Worm (Caenorhabditis elegans) whole organism, early embryonic: ENCODE data around the gene dnj-16.

Experiments
- B0310.2 ChIP-seq: sonication (generic microtip); optimal IDR thresholded peaks from 2 replicates; lab custom pipeline; 2016; ENCODE audit warnings: mild to moderate bottlenecking, missing genetic modification characterization, missing compliant biosample characterization
- F13C5.2 ChIP-seq: sonication (generic microtip); optimal IDR thresholded peaks from 2 replicates; lab custom pipeline; 2017; ENCODE audit warnings: mild to moderate bottlenecking, missing genetic modification characterization, inconsistent platforms, missing compliant biosample characterization
- aly-1 ChIP-seq: sonication (generic microtip); optimal IDR thresholded peaks from 2 replicates; lab custom pipeline; 2016; ENCODE audit warnings: missing genetic modification characterization, missing compliant biosample characterization
- ama-1 ChIP-seq: fragments of 150-350 bp; optimal IDR thresholded peaks from 2 replicates; lab custom pipeline; 2014
- ceh-13 ChIP-seq: fragments of 200-800 bp; sonication (Bioruptor generic); optimal IDR thresholded peaks from 2 replicates; lab custom pipeline; 2018; ENCODE audit warnings: mild to moderate bottlenecking, missing genetic modification characterization, missing compliant biosample characterization
- ceh-36 ChIP-seq: sonication (generic microtip); optimal IDR thresholded peaks from 2 replicates; lab custom pipeline; 2016; ENCODE audit warnings: missing genetic modification characterization, inconsistent platforms, missing compliant biosample characterization
- ets-7 ChIP-seq: sonication (generic microtip); optimal IDR thresholded peaks from 2 replicates; lab custom pipeline; 2016; ENCODE audit warnings: missing genotype, missing genetic modification characterization, missing compliant biosample characterization
- flt-1 ChIP-seq: fragments of 200-800 bp; sonication (Bioruptor generic); IDR thresholded peaks from 2 replicates; pipeline ENCODE4 v1.3.6; 2022; ENCODE audit warnings: missing genetic modification characterization, missing compliant biosample characterization
- hmbx-1 ChIP-seq: sonication (generic microtip); optimal IDR thresholded peaks from 2 replicates; lab custom pipeline; 2016; ENCODE audit warnings: mild to moderate bottlenecking, missing genetic modification characterization, missing compliant biosample characterization
- hmg-4 ChIP-seq: fragments of 200-800 bp; sonication (Bioruptor generic); optimal IDR thresholded peaks from 2 replicates; lab custom pipeline; 2018; ENCODE audit warnings: mild to moderate bottlenecking, missing genetic modification characterization, missing compliant biosample characterization
- hnd-1 ChIP-seq: sonication (generic microtip); optimal IDR thresholded peaks from 2 replicates; lab custom pipeline; 2016; ENCODE audit warnings: missing genetic modification characterization, missing compliant biosample characterization
- pes-1 ChIP-seq: fragments of 200-800 bp; sonication (Bioruptor generic); IDR thresholded peaks from 2 replicates; pipeline ENCODE4 v1.3.6; 2022; ENCODE audit warnings: missing genetic modification reagents, missing genetic modification characterization, missing compliant biosample characterization
- scrt-1 ChIP-seq: fragments of 200-800 bp; sonication (Bioruptor generic); IDR thresholded peaks from 2 replicates; pipeline ENCODE4 v1.3.6; 2022; ENCODE audit warnings: missing genetic modification characterization, missing compliant biosample characterization
- sea-1 ChIP-seq: fragments of 200-800 bp; sonication (Bioruptor generic); conservative IDR thresholded peaks from 2 replicates; pipeline ENCODE4 v1.3.6; 2022; ENCODE audit warnings: missing genetic modification characterization, missing compliant biosample characterization
- tbx-11 ChIP-seq: fragments of 200-800 bp; sonication (Bioruptor generic); IDR thresholded peaks from 2 replicates; pipeline ENCODE4 v1.3.6; 2022; ENCODE audit warnings: missing genetic modification characterization, missing compliant biosample characterization
- tbx-37 ChIP-seq: fragments of 200-800 bp; sonication (Bioruptor generic); conservative IDR thresholded peaks from 2 replicates; pipeline ENCODE4 v1.3.6; 2022; ENCODE audit warnings: missing genetic modification reagents, missing genetic modification characterization, missing compliant biosample characterization
- tra-4 ChIP-seq: sonication (generic microtip); optimal IDR thresholded peaks from 2 replicates; lab custom pipeline; 2017; ENCODE audit warnings: missing genetic modification characterization, missing compliant biosample characterization

dnj-16 gene

DNA sequence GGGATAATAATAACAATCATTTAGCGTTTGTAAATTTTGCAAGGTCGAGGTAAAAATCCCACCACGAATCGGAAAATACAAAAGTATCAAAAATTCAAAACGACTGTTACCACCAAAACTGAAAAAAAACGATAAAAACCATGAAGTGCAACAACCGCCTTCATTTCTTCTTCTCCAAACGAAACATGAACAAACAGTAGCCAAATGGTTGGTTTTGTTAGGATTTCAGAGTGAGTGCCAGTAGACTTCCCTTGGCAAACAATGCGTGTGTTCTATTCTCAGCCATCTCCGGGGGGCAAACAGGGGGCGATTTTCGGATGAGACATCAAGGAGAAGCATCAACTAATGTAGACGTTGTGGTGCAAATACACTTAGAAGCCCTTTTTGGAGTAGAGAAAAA, 33.8 kb downstream of the dnj-16 start:
- no peak for TF ChIP-seq sea-1

DNA sequence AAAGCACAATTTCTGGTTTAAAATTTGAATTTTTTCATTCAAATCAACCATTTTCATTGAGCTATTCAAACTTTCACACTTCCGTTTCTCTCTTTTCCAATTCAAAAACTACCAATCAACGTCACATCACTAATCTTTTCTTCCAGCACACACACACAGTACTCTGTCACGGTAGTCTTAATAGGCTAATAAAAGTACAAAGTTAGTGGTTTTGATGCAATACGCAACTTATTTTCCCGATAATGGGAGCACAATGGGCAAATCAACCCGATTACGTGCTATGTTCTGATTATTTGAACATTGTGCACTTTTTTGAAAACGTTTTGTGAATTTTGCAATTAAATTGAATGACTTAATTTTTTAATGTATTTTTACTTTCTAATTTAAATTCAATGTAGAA, 36.4 kb downstream of the dnj-16 start:
- TF ChIP-seq ama-1 (lab: Kevin White, UChicago), result no peak
- no peak for TF ChIP-seq pes-1 (GFP tag; lab: Robert Waterston, UW)
- no peak for TF ChIP-seq ets-7 (tag; lab: Kevin White, UChicago)
- no peak for TF ChIP-seq tbx-37 (GFP tag; lab: Robert Waterston, UW)
- TF ChIP-seq ceh-13, result no peak
- TF ChIP-seq aly-1 (tag; lab: Kevin White, UChicago), result no peak
- TF ChIP-seq hmg-4 (GFP tag; lab: Kevin White, UChicago), result no peak
- TF ChIP-seq F13C5.2 (tag; lab: Kevin White, UChicago), result no peak
- TF ChIP-seq hnd-1 (tag; lab: Kevin White, UChicago), result no peak
- TF ChIP-seq tbx-11, result no peak
- TF ChIP-seq tra-4 (tag; lab: Kevin White, UChicago), result no peak
- TF ChIP-seq scrt-1 (GFP tag; lab: Robert Waterston, UW), result no peak

DNA sequence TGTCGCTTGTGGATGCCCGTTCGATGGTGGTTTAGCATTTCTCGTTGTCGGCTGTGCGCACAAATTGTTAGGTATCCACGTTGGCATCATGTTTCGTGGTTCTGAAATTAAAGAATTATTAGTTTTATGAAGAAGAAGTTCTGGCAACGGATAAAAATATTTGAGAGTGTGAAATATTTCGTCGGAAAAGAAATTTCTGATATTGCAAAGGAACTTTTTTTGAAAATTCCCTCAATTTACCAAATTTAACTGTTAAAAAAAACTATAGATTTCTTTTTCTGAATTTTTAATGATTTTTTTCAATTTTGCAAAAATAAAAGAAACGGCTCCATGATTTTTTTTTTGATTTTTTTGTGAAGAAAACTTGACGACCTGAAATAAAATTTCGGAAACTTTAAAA, 37.1 kb downstream of the dnj-16 start, which contains the start of gene mpk-1:
TSS of gene mpk-1 (minus strand) at position 101 of the 400 bp plus-strand sequence.
- no peak for TF ChIP-seq aly-1 (tag; lab: Kevin White, UChicago)
- TF ChIP-seq tbx-37 (GFP tag; lab: Robert Waterston, UW), result no peak

DNA sequence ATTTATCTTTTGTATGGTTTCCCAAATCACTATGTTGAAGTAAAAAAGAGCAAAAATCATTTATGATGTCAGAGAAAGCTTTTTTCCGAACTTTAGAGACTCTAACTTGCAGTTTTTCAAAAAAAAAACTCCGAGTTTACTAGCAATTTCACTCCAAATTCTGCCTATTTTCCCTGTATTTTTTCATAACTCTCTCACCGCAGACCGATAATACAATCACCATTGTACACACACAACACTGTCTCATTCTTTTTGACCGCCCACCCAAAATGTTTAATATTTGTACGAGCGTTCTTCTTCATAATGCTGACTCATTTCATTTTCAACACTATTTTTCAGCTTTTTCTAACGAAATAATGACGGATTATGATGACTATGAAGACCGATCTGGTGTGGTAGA, 37.9 kb downstream of the dnj-16 start, which contains the start of gene F43C1.5:
TSS of gene F43C1.5 (plus strand) at position 301 of the 400 bp plus-strand sequence.
- TF ChIP-seq ceh-13 (no peak), hmbx-1 (tag; lab: Kevin White, UChicago) (no peak), ceh-36 (tag; lab: Kevin White, UChicago) (no peak), aly-1 (tag; lab: Kevin White, UChicago) (no peak)

DNA sequence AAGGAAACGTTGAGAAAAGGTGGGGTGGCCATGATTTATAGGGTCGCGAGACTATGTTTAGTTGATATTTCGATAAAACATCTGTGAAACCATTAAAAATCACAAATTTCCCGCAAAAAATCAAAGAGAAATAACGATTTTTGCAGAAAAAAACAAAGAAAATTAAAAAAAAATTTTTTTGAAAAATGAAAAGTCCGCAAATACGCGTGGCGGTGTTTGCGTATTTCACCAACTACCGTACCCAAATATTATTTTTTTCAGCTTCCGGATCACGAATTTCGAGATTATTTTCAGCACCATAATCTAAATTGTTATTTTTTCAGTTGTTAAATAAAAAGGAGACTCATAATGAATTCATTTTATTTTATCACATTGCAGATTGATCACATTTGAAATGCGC, 39.2 kb downstream of the dnj-16 start:
- TF ChIP-seq sea-1, result no peak
- TF ChIP-seq tra-4 (tag; lab: Kevin White, UChicago), result no peak
- TF ChIP-seq ets-7 (tag; lab: Kevin White, UChicago), result no peak
- TF ChIP-seq pes-1 (GFP tag; lab: Robert Waterston, UW), result no peak
- TF ChIP-seq ceh-36 (tag; lab: Kevin White, UChicago), result no peak

DNA sequence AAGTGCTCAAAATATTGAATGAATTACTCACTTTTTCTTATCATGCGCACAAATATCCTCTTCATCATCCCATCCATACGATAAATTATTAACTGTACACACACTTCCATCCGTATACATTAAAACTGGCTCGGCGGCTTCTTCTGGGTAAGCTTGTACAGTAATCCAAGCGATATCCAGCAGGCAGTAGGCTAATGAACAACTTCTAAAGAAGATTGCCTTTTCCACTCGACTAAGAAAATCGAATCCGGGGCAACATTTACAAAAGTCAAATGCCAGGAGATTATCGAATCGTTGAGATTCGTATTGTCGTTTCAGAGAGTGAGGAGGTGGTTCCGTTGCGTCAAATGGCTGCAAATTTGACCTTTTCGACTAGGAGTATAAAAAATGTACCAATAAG, 40.4 kb downstream of the dnj-16 start:
- TF ChIP-seq ceh-36 (tag; lab: Kevin White, UChicago) (no peak), hmg-4 (GFP tag; lab: Kevin White, UChicago) (no peak), tbx-37 (GFP tag; lab: Robert Waterston, UW) (no peak), ceh-13 (no peak), hnd-1 (tag; lab: Kevin White, UChicago) (no peak), pes-1 (GFP tag; lab: Robert Waterston, UW) (no peak), hmbx-1 (tag; lab: Kevin White, UChicago) (no peak), sea-1 (no peak), scrt-1 (GFP tag; lab: Robert Waterston, UW) (no peak), B0310.2 (tag; lab: Kevin White, UChicago) (no peak), ama-1 (lab: Kevin White, UChicago) (no peak), ets-7 (tag; lab: Kevin White, UChicago) (no peak), aly-1 (tag; lab: Kevin White, UChicago) (no peak), flt-1 (no peak), tra-4 (tag; lab: Kevin White, UChicago) (no peak)

DNA sequence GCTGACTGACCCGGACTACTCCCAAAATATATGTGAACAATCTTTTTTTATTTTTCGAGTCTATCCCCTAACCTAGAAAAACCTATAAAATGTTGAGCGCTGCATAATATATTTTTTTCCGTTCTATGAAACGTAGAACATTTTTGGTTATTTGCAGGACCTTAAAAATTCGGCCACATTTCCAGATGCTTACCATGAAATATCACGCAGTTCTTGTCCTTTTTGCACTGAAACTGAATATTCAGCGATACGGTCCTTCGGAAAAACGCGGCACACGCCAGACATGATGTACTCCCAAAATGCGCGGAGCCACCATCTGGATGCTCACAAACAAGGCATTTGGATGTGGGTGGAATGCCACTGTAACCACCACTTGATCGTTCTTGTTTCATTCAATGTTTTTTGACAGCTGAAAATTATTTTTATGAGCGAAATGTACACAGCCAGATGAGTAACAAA, 41.9 kb downstream of the dnj-16 start, which contains the start of gene nhr-20:
TSS of gene nhr-20 (minus strand) at position 409 of the 459 bp plus-strand sequence.
- TF ChIP-seq flt-1, result no peak
- no peak for TF ChIP-seq F13C5.2 (tag; lab: Kevin White, UChicago)
- no peak for TF ChIP-seq sea-1
- no peak for TF ChIP-seq aly-1 (tag; lab: Kevin White, UChicago)
- no peak for TF ChIP-seq pes-1 (GFP tag; lab: Robert Waterston, UW)
- TF ChIP-seq hmbx-1 (tag; lab: Kevin White, UChicago), result no peak
- TF ChIP-seq ceh-13, result no peak
- TF ChIP-seq scrt-1 (GFP tag; lab: Robert Waterston, UW), result no peak
- no peak for TF ChIP-seq hnd-1 (tag; lab: Kevin White, UChicago)
- TF ChIP-seq hmg-4 (GFP tag; lab: Kevin White, UChicago), result no peak
- TF ChIP-seq B0310.2 (tag; lab: Kevin White, UChicago), result no peak
- TF ChIP-seq tbx-11, result no peak
- TF ChIP-seq ets-7 (tag; lab: Kevin White, UChicago), result no peak
- no peak for TF ChIP-seq ceh-36 (tag; lab: Kevin White, UChicago)
- no peak for TF ChIP-seq tbx-37 (GFP tag; lab: Robert Waterston, UW)
- TF ChIP-seq tra-4 (tag; lab: Kevin White, UChicago), result no peak

DNA sequence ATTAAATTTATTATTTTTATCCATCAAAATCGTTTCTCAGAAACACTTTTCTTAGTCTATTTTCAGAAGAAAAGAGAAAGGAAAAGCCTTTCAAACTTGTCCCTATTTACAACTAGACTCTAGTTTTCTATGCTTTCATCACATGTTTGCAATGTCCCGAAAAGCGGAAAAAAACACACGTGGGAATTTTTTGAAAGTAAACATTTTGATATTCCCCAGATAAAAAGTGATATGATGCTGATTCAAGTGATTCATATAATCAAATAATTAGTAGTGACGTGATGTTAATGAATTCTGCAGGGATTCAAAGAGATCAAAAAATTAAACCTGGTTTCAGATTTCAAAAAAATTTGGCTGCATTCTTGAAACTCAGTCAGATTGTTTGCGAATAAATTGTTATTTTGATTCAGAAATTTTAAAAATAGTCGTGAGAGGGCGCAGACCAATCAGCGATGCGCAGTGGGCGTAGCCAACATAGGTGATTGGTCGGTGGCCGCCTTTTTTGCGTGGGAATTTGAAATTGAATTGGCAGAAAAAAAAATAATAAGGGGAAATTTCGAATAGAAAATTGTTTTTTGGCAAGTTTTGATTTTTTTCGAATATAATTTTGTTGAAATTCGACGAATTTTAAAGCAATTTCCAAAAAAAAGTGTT, 43.8 kb downstream of the dnj-16 start:
- TF ChIP-seq tbx-11 (no peak), ceh-36 (tag; lab: Kevin White, UChicago) (no peak), scrt-1 (GFP tag; lab: Robert Waterston, UW) (no peak), hmg-4 (GFP tag; lab: Kevin White, UChicago) (no peak), flt-1 (no peak), B0310.2 (tag; lab: Kevin White, UChicago) (no peak), tra-4 (tag; lab: Kevin White, UChicago) (no peak), tbx-37 (GFP tag; lab: Robert Waterston, UW) (no peak), hnd-1 (tag; lab: Kevin White, UChicago) (no peak), sea-1 (no peak), ets-7 (tag; lab: Kevin White, UChicago) (no peak), hmbx-1 (tag; lab: Kevin White, UChicago) (no peak), ceh-13 (no peak), ama-1 (lab: Kevin White, UChicago) (no peak), aly-1 (tag; lab: Kevin White, UChicago) (no peak), F13C5.2 (tag; lab: Kevin White, UChicago) (no peak), pes-1 (GFP tag; lab: Robert Waterston, UW) (no peak)
